Fruit fly (Drosophila melanogaster) whole organism, embryonic: ENCODE results near the gene IM33.

Experiments used
- Adf1 ChIP-seq: fragments of 200-800 bp; sonication (Bioruptor generic); IDR thresholded peaks from 2 replicates; pipeline ENCODE4 v1.3.6; 2022; ENCODE audit warnings: missing biosample characterization, missing genetic modification characterization
- Atf-2 ChIP-seq: fragments of 200-800 bp; sonication (Bioruptor generic); optimal IDR thresholded peaks from 2 replicates; lab custom pipeline; 2016; ENCODE audit warnings: missing biosample characterization, missing genetic modification characterization
- BtbVII ChIP-seq: fragments of 200-800 bp; sonication (Bioruptor generic); optimal IDR thresholded peaks from 3 replicates; lab custom pipeline; 2017; ENCODE audit warnings: missing biosample characterization, mild to moderate bottlenecking, missing genetic modification characterization
- CG10979 ChIP-seq: fragments of 200-800 bp; sonication (Bioruptor generic); optimal IDR thresholded peaks from 2 replicates; lab custom pipeline; 2018; ENCODE audit warnings: missing biosample characterization, mild to moderate bottlenecking, missing genetic modification characterization, moderate library complexity
- CG11560 ChIP-seq: fragments of 200-800 bp; sonication (Bioruptor generic); IDR thresholded peaks from 3 replicates; pipeline ENCODE4 v1.3.6; 2022; ENCODE audit warnings: missing biosample characterization, missing genetic modification characterization
- CG12071 ChIP-seq: fragments of 200-800 bp; sonication (Bioruptor generic); optimal IDR thresholded peaks from 3 replicates; lab custom pipeline; 2018; ENCODE audit warnings: missing biosample characterization, mild to moderate bottlenecking, missing genetic modification characterization
- CG13296 ChIP-seq: fragments of 200-800 bp; sonication (Bioruptor generic); optimal IDR thresholded peaks from 3 replicates; lab custom pipeline; 2018; ENCODE audit warnings: missing biosample characterization, mild to moderate bottlenecking, missing genetic modification characterization
- CG13894 ChIP-seq: fragments of 200-800 bp; sonication (Bioruptor generic); optimal IDR thresholded peaks from 3 replicates; lab custom pipeline; 2018; ENCODE audit warnings: missing biosample characterization, mild to moderate bottlenecking, missing genetic modification characterization, moderate library complexity
- CG14050 ChIP-seq: fragments of 200-800 bp; sonication (Bioruptor generic); IDR thresholded peaks from 3 replicates; pipeline ENCODE4 v1.3.6; 2022; ENCODE audit warnings: missing biosample characterization, missing genetic modification characterization
- CG16779 ChIP-seq: fragments of 200-800 bp; sonication (Bioruptor generic); IDR thresholded peaks from 2 replicates; pipeline ENCODE4 v1.3.6; 2022; ENCODE audit warnings: missing biosample characterization, missing genetic modification characterization
- CG17186 ChIP-seq: fragments of 200-800 bp; sonication (Bioruptor generic); optimal IDR thresholded peaks from 3 replicates; lab custom pipeline; 2017; ENCODE audit warnings: missing biosample characterization, missing genetic modification reagents, missing genetic modification characterization
- CG17361 ChIP-seq: fragments of 200-800 bp; sonication (Bioruptor generic); IDR thresholded peaks from 3 replicates; pipeline ENCODE4 v1.3.6; 2022; ENCODE audit warnings: missing biosample characterization, missing genetic modification characterization
- CG2120 ChIP-seq: fragments of 200-800 bp; sonication (Bioruptor generic); optimal IDR thresholded peaks from 3 replicates; lab custom pipeline; 2016; ENCODE audit warnings: missing biosample characterization, missing genetic modification characterization
- CG2712 ChIP-seq: fragments of 200-800 bp; optimal IDR thresholded peaks from 3 replicates; lab custom pipeline; 2019; ENCODE audit warnings: missing biosample characterization, mild to moderate bottlenecking, missing genetic modification characterization, moderate library complexity
- CG34224 ChIP-seq: fragments of 200-800 bp; sonication (Bioruptor generic); IDR thresholded peaks from 3 replicates; pipeline ENCODE4 v1.3.6; 2022; ENCODE audit warnings: missing biosample characterization, missing genetic modification characterization; ENCODE audit not compliant: partially characterized antibody
- CG5953 ChIP-seq: fragments of 200-800 bp; sonication (Bioruptor generic); IDR thresholded peaks from 2 replicates; pipeline ENCODE4 v1.3.6; 2022; ENCODE audit warnings: missing biosample characterization, missing genetic modification characterization
- CG6791 ChIP-seq: fragments of 200-800 bp; sonication (Bioruptor generic); IDR thresholded peaks from 3 replicates; pipeline ENCODE4 v1.3.6; 2022; ENCODE audit warnings: missing biosample characterization, missing genetic modification characterization; ENCODE audit not compliant: partially characterized antibody
- CG8281 ChIP-seq: fragments of 200-800 bp; sonication (Bioruptor generic); optimal IDR thresholded peaks from 2 replicates; lab custom pipeline; 2018; ENCODE audit warnings: missing biosample characterization, mild to moderate bottlenecking, missing genetic modification characterization, moderate library complexity
- CG9727 ChIP-seq: fragments of 200-800 bp; sonication (Bioruptor generic); optimal IDR thresholded peaks from 3 replicates; lab custom pipeline; 2017; ENCODE audit warnings: missing biosample characterization, mild to moderate bottlenecking, missing genetic modification characterization
- CG9817 ChIP-seq: fragments of 200-800 bp; sonication (Bioruptor generic); optimal IDR thresholded peaks from 2 replicates; lab custom pipeline; 2018; ENCODE audit warnings: missing biosample characterization, mild to moderate bottlenecking, missing genetic modification characterization, moderate library complexity
- CkIIα-i1 ChIP-seq: fragments of 200-800 bp; sonication (Bioruptor generic); IDR thresholded peaks from 2 replicates; pipeline ENCODE4 v1.3.6; 2022; ENCODE audit warnings: missing biosample characterization, missing genetic modification characterization
- Dek ChIP-seq: fragments of 200-800 bp; sonication (Bioruptor generic); optimal IDR thresholded peaks from 3 replicates; lab custom pipeline; 2019; ENCODE audit warnings: missing biosample characterization, mild to moderate bottlenecking, missing genetic modification characterization, moderate library complexity
- Fer1 ChIP-seq: fragments of 200-800 bp; sonication (Bioruptor generic); optimal IDR thresholded peaks from 2 replicates; lab custom pipeline; 2017; ENCODE audit warnings: missing biosample characterization, mild to moderate bottlenecking, missing genetic modification characterization
- Hsf ChIP-seq: fragments of 200-800 bp; sonication (Bioruptor generic); optimal IDR thresholded peaks from 3 replicates; lab custom pipeline; 2016; ENCODE audit warnings: missing biosample characterization, missing genetic modification characterization
- NK7.1 ChIP-seq: fragments of 200-800 bp; sonication (Bioruptor generic); optimal IDR thresholded peaks from 3 replicates; lab custom pipeline; 2016; ENCODE audit warnings: missing biosample characterization, missing genetic modification characterization
- Tbp ChIP-seq: fragments of >200 bp; optimal IDR thresholded peaks from 2 replicates; lab custom pipeline; 2018; ENCODE audit warnings: missing biosample characterization, missing genetic modification characterization
- Trl ChIP-seq, 3 experiments: fragments of >200 bp in 2 of 3; fragments of 200-800 bp in 1 of 3; sonication (Bioruptor generic) in 1 of 3; optimal IDR thresholded peaks; 2 replicates in 1 of 3; 3 replicates in 2 of 3; lab custom pipeline; 2016 to 2017; ENCODE audit warnings: missing biosample characterization in 1 of 3, missing genetic modification characterization in 1 of 3
- amos ChIP-seq: fragments of 200-800 bp; sonication (Bioruptor generic); IDR thresholded peaks from 2 replicates; pipeline ENCODE4 v1.3.6; 2022; ENCODE audit warnings: missing biosample characterization, missing genetic modification characterization; ENCODE audit not compliant: partially characterized antibody
- br ChIP-seq: fragments of >200 bp; optimal IDR thresholded peaks from 2 replicates; lab custom pipeline; 2017
- crc ChIP-seq: fragments of 200-800 bp; sonication (Bioruptor generic); optimal IDR thresholded peaks from 2 replicates; lab custom pipeline; 2016; ENCODE audit warnings: missing biosample characterization, missing genetic modification characterization
- croc ChIP-seq: fragments of 200-800 bp; sonication (Bioruptor generic); conservative IDR thresholded peaks from 3 replicates; pipeline ENCODE4 v1.3.6; 2022; ENCODE audit warnings: missing biosample characterization, missing genetic modification characterization
- crol ChIP-seq: fragments of 200-800 bp; sonication (Bioruptor generic); IDR thresholded peaks from 2 replicates; pipeline ENCODE4 v1.3.6; 2022; ENCODE audit warnings: missing biosample characterization, missing genetic modification characterization
- dmrt11E ChIP-seq: fragments of 200-800 bp; sonication (Bioruptor generic); optimal IDR thresholded peaks from 3 replicates; lab custom pipeline; 2018; ENCODE audit warnings: missing biosample characterization, mild to moderate bottlenecking, missing genetic modification characterization, moderate library complexity
- eyg ChIP-seq: fragments of 200-800 bp; sonication (Bioruptor generic); optimal IDR thresholded peaks from 3 replicates; lab custom pipeline; 2016; ENCODE audit warnings: missing biosample characterization, missing genetic modification characterization
- gcm ChIP-seq: fragments of 200-800 bp; sonication (Bioruptor generic); optimal IDR thresholded peaks from 2 replicates; lab custom pipeline; 2019; ENCODE audit warnings: missing biosample characterization, mild to moderate bottlenecking, missing genetic modification characterization, moderate library complexity
- gfzf ChIP-seq: fragments of 200-800 bp; sonication (Bioruptor generic); optimal IDR thresholded peaks from 2 replicates; lab custom pipeline; 2016; ENCODE audit warnings: missing biosample characterization, mild to moderate bottlenecking, missing genetic modification characterization, moderate library complexity
- insv ChIP-seq, 2 experiments: fragments of 200-800 bp; sonication (Bioruptor generic); optimal IDR thresholded peaks; 3 replicates each; lab custom pipeline; 2016 to 2018; ENCODE audit warnings: missing biosample characterization in 2 of 2, missing genetic modification characterization in 2 of 2
- jing ChIP-seq: fragments of 200-800 bp; sonication (Bioruptor generic); optimal IDR thresholded peaks from 2 replicates; lab custom pipeline; 2018; ENCODE audit warnings: missing biosample characterization, mild to moderate bottlenecking, missing genetic modification characterization
- lola ChIP-seq, 3 experiments: fragments of >200 bp in 2 of 3; fragments of 200-800 bp in 1 of 3; sonication (Bioruptor generic) in 1 of 3; optimal IDR thresholded peaks; 2 replicates each; lab custom pipeline; 2017 to 2019; ENCODE audit warnings: missing biosample characterization in 3 of 3, missing genetic modification characterization in 3 of 3, mild to moderate bottlenecking in 1 of 3, moderate library complexity in 1 of 3
- maf-S ChIP-seq: fragments of 200-800 bp; sonication (Bioruptor generic); optimal IDR thresholded peaks from 2 replicates; lab custom pipeline; 2016; ENCODE audit warnings: missing biosample characterization, missing genetic modification characterization
- nom ChIP-seq: fragments of 200-800 bp; sonication (Bioruptor generic); optimal IDR thresholded peaks from 2 replicates; lab custom pipeline; 2017; ENCODE audit warnings: missing biosample characterization, missing genetic modification characterization, mild to moderate bottlenecking, moderate library complexity, missing genetic modification reagents
- oc ChIP-seq: fragments of 200-800 bp; sonication (Bioruptor generic); optimal IDR thresholded peaks from 2 replicates; lab custom pipeline; 2018; ENCODE audit warnings: missing biosample characterization, mild to moderate bottlenecking, missing genetic modification characterization, moderate library complexity
- onecut ChIP-seq: fragments of 200-800 bp; sonication (Bioruptor generic); IDR thresholded peaks from 2 replicates; pipeline ENCODE4 v1.3.6; 2022; ENCODE audit warnings: missing biosample characterization, missing genetic modification characterization
- pfk ChIP-seq: fragments of 200-800 bp; sonication (Bioruptor generic); optimal IDR thresholded peaks from 2 replicates; lab custom pipeline; 2018; ENCODE audit warnings: missing biosample characterization, mild to moderate bottlenecking, missing genetic modification characterization, moderate library complexity
- prd ChIP-seq, 3 experiments: fragments of >200 bp in 2 of 3; fragments of 200-800 bp in 1 of 3; sonication (Bioruptor generic) in 1 of 3; optimal IDR thresholded peaks in 2 of 3; IDR thresholded peaks in 1 of 3; 2 replicates in 2 of 3; 3 replicates in 1 of 3; pipeline versions ENCODE4 v1.3.6 to Lab custom; 2017 to 2022; ENCODE audit warnings: missing biosample characterization in 1 of 3, missing genetic modification characterization in 1 of 3
- pum ChIP-seq: fragments of 200-800 bp; sonication (Bioruptor generic); optimal IDR thresholded peaks from 2 replicates; lab custom pipeline; 2016; ENCODE audit warnings: missing biosample characterization, missing genetic modification characterization
- schlank ChIP-seq: fragments of 200-800 bp; sonication (Bioruptor generic); optimal IDR thresholded peaks from 2 replicates; lab custom pipeline; 2018; ENCODE audit warnings: missing biosample characterization, mild to moderate bottlenecking, missing genetic modification characterization
- sd ChIP-seq: fragments of 200-800 bp; sonication (Bioruptor generic); optimal IDR thresholded peaks from 3 replicates; lab custom pipeline; 2018; ENCODE audit warnings: missing biosample characterization, mild to moderate bottlenecking, missing genetic modification characterization, moderate library complexity
- slou ChIP-seq: fragments of 200-800 bp; sonication (Bioruptor generic); optimal IDR thresholded peaks from 3 replicates; lab custom pipeline; 2016; ENCODE audit warnings: missing biosample characterization, missing genetic modification characterization
- sr ChIP-seq: fragments of 200-800 bp; sonication (Bioruptor generic); IDR thresholded peaks from 3 replicates; pipeline ENCODE4 v1.3.6; 2022; ENCODE audit warnings: missing biosample characterization, missing genetic modification characterization

The IM33 gene

dm6 chr2L:3662307-3662795 lies 34.1 kb downstream of the IM33 start, which contains the start of gene Drgx (continued):
- TF ChIP-seq Tbp (no peak), CG14050 (no peak), gcm (GFP tag; lab: Kevin White, UChicago) (no peak), CG2120 (GFP tag; lab: Kevin White, UChicago) (no peak), CG5953 (GFP tag; lab: Robert Waterston, UW) (no peak), insv (GFP tag; optimal IDR thresholded peaks at IDR 0.05; lab: Kevin White, UChicago) (no peak), Trl (optimal IDR thresholded peaks at IDR 0.05; lab: Kevin White, UChicago) (peak; percentile 37 to 58), Trl (GFP tag; optimal IDR thresholded peaks at IDR 0.05; lab: Kevin White, UChicago) (no peak), CG17186 (no peak), CG6791 (GFP tag; lab: Robert Waterston, UW) (0 out of 3 replicates have a peak, but pooled peaks have one; percentile 39), gfzf (no peak), prd (optimal IDR thresholded peaks at IDR 0.05; lab: Kevin White, UChicago) (no peak), prd (GFP tag; IDR thresholded peaks at IDR 0.05; lab: Robert Waterston, UW) (no peak), BtbVII (GFP tag; lab: Kevin White, UChicago) (no peak), jing (no peak), Adf1 (GFP tag; lab: Robert Waterston, UW) (peak; percentile 96), onecut (GFP tag; lab: Robert Waterston, UW) (no peak), oc (tag; lab: Kevin White, UChicago) (no peak), dmrt11E (no peak), Atf-2 (GFP tag; lab: Kevin White, UChicago) (no peak), Dek (tag; lab: Kevin White, UChicago) (no peak), br (lab: Kevin White, UChicago) (no peak), CG11560 (tag; lab: Robert Waterston, UW) (no peak), sr (GFP tag; lab: Robert Waterston, UW) (no peak), amos (GFP tag; lab: Robert Waterston, UW) (no peak; the same call in 1 of the 2 replicates), CkIIα-i1 (GFP tag; lab: Robert Waterston, UW) (no peak), CG8281 (tag; lab: Kevin White, UChicago) (no peak), maf-S (GFP tag; lab: Kevin White, UChicago) (no peak), CG13894 (tag; lab: Kevin White, UChicago) (no peak), slou (no peak), pfk (GFP tag; lab: Kevin White, UChicago) (no peak), CG2712 (tag; lab: Kevin White, UChicago) (no peak), NK7.1 (GFP tag; lab: Kevin White, UChicago) (no peak), Fer1 (GFP tag; lab: Kevin White, UChicago) (no peak), pum (no peak), CG17361 (GFP tag; lab: Robert Waterston, UW) (no peak), sd (tag; lab: Kevin White, UChicago) (no peak), CG13296 (no peak), CG9727 (GFP tag; lab: Kevin White, UChicago) (no peak), schlank (tag; lab: Kevin White, UChicago) (no peak), crc (GFP tag; lab: Kevin White, UChicago) (no peak), CG16779 (GFP tag; lab: Robert Waterston, UW) (no peak), croc (GFP tag; lab: Robert Waterston, UW) (no peak), lola (GFP tag; optimal IDR thresholded peaks at IDR 0.05; lab: Kevin White, UChicago) (no peak), CG34224 (GFP tag; lab: Robert Waterston, UW) (peak; percentile 35; the same call in 2 of the 3 replicates), nom (GFP tag; lab: Kevin White, UChicago) (no peak), CG10979 (tag; lab: Kevin White, UChicago) (no peak), eyg (no peak), Hsf (GFP tag; lab: Kevin White, UChicago) (no peak), CG9817 (no peak), CG12071 (GFP tag; lab: Kevin White, UChicago) (no peak), crol (GFP tag; lab: Robert Waterston, UW) (peak; percentile 94)
